Fruit fly (Drosophila melanogaster) whole organism, embryonic: ENCODE measurements around the gene sea.
A peak's percentile ranks its signal among the peaks of the same experiment; 100 is the strongest.

Experiments used
- Abd-B ChIP-seq: fragments of 200-800 bp; sonication (Bioruptor generic); optimal IDR thresholded peaks from 2 replicates; lab custom pipeline; 2018; ENCODE audit warnings: missing biosample characterization, mild to moderate bottlenecking, missing genetic modification characterization, moderate library complexity
- Adf1 ChIP-seq: fragments of 200-800 bp; sonication (Bioruptor generic); IDR thresholded peaks from 2 replicates; pipeline ENCODE4 v1.3.6; 2022; ENCODE audit warnings: missing biosample characterization, missing genetic modification characterization
- B-H2 ChIP-seq: fragments of 200-800 bp; sonication (Bioruptor generic); optimal IDR thresholded peaks from 2 replicates; lab custom pipeline; 2018; ENCODE audit warnings: missing biosample characterization, mild to moderate bottlenecking, missing genetic modification characterization
- Blimp-1 ChIP-seq: fragments of 200-800 bp; sonication (Bioruptor generic); optimal IDR thresholded peaks from 3 replicates; lab custom pipeline; 2018; ENCODE audit warnings: missing biosample characterization, missing genetic modification characterization, mild to moderate bottlenecking, moderate library complexity, missing genetic modification reagents
- BtbVII ChIP-seq: fragments of 200-800 bp; sonication (Bioruptor generic); optimal IDR thresholded peaks from 3 replicates; lab custom pipeline; 2017; ENCODE audit warnings: missing biosample characterization, mild to moderate bottlenecking, missing genetic modification characterization
- CG10209 ChIP-seq: fragments of 200-800 bp; sonication (Bioruptor generic); optimal IDR thresholded peaks from 3 replicates; lab custom pipeline; 2017; ENCODE audit warnings: missing biosample characterization, mild to moderate bottlenecking, missing genetic modification characterization, missing genetic modification reagents
- CG1024 ChIP-seq: fragments of 200-800 bp; sonication (Bioruptor generic); IDR thresholded peaks from 2 replicates; pipeline ENCODE4 v1.3.6; 2022; ENCODE audit warnings: missing biosample characterization, missing genetic modification characterization
- CG10267 ChIP-seq: fragments of 200-800 bp; sonication (Bioruptor generic); optimal IDR thresholded peaks from 2 replicates; lab custom pipeline; 2018; ENCODE audit warnings: missing biosample characterization, mild to moderate bottlenecking, missing genetic modification characterization, moderate library complexity
- CG10321 ChIP-seq: fragments of 200-800 bp; sonication (Bioruptor generic); IDR thresholded peaks from 2 replicates; pipeline ENCODE4 v1.3.6; 2022; ENCODE audit warnings: missing biosample characterization, missing genetic modification characterization
- CG10565 ChIP-seq: fragments of 200-800 bp; sonication (Bioruptor generic); optimal IDR thresholded peaks from 3 replicates; lab custom pipeline; 2016; ENCODE audit warnings: missing biosample characterization, mild to moderate bottlenecking, missing genetic modification characterization
- CG10654 ChIP-seq: fragments of 200-800 bp; sonication (Bioruptor generic); optimal IDR thresholded peaks from 2 replicates; lab custom pipeline; 2016; ENCODE audit warnings: missing biosample characterization, missing genetic modification characterization
- CG11093 ChIP-seq: fragments of 200-800 bp; sonication (Bioruptor generic); IDR thresholded peaks from 3 replicates; pipeline ENCODE4 v1.3.6; 2022; ENCODE audit warnings: missing biosample characterization, missing genetic modification characterization
- CG11560 ChIP-seq: fragments of 200-800 bp; sonication (Bioruptor generic); IDR thresholded peaks from 3 replicates; pipeline ENCODE4 v1.3.6; 2022; ENCODE audit warnings: missing biosample characterization, missing genetic modification characterization
- CG12659 ChIP-seq: fragments of 200-800 bp; sonication (Bioruptor generic); optimal IDR thresholded peaks from 3 replicates; lab custom pipeline; 2017; ENCODE audit warnings: mild to moderate bottlenecking, missing biosample characterization, missing genetic modification reagents, missing genetic modification characterization
- CG13624 ChIP-seq: fragments of 200-800 bp; sonication (Bioruptor generic); optimal IDR thresholded peaks from 2 replicates; lab custom pipeline; 2016; ENCODE audit warnings: missing biosample characterization, missing genetic modification characterization
- CG2120 ChIP-seq: fragments of 200-800 bp; sonication (Bioruptor generic); optimal IDR thresholded peaks from 3 replicates; lab custom pipeline; 2016; ENCODE audit warnings: missing biosample characterization, missing genetic modification characterization
- CG30431 ChIP-seq: fragments of 200-800 bp; sonication (Bioruptor generic); optimal IDR thresholded peaks from 2 replicates; lab custom pipeline; 2017; ENCODE audit warnings: missing biosample characterization, missing genetic modification characterization
- CG43689 ChIP-seq: fragments of 200-800 bp; sonication (Bioruptor generic); IDR thresholded peaks from 2 replicates; pipeline ENCODE4 v1.3.6; 2022; ENCODE audit warnings: missing biosample characterization, missing genetic modification characterization
- CG5180 ChIP-seq: fragments of 200-800 bp; sonication (Bioruptor generic); optimal IDR thresholded peaks from 3 replicates; lab custom pipeline; 2017; ENCODE audit warnings: missing biosample characterization, missing genetic modification characterization, mild to moderate bottlenecking, moderate library complexity, missing genetic modification reagents
- CG6254 ChIP-seq: fragments of 200-800 bp; sonication (Bioruptor generic); optimal IDR thresholded peaks from 3 replicates; lab custom pipeline; 2017; ENCODE audit warnings: mild to moderate bottlenecking, missing biosample characterization, missing genetic modification reagents, missing genetic modification characterization
- CG7963 ChIP-seq: fragments of 200-800 bp; sonication (Bioruptor generic); IDR thresholded peaks from 3 replicates; pipeline ENCODE4 v1.3.6; 2022; ENCODE audit warnings: missing biosample characterization, missing genetic modification characterization; ENCODE audit not compliant: partially characterized antibody
- CG9609 ChIP-seq: fragments of 200-800 bp; sonication (Bioruptor generic); optimal IDR thresholded peaks from 3 replicates; lab custom pipeline; 2016; ENCODE audit warnings: missing biosample characterization, missing genetic modification characterization
- CG9797 ChIP-seq: fragments of 200-800 bp; sonication (Bioruptor generic); optimal IDR thresholded peaks from 3 replicates; lab custom pipeline; 2018; ENCODE audit warnings: missing biosample characterization, mild to moderate bottlenecking, missing genetic modification characterization
- CTCF ChIP-seq: fragments of 200-800 bp; sonication (Bioruptor generic); optimal IDR thresholded peaks from 2 replicates; lab custom pipeline; 2017; ENCODE audit warnings: missing biosample characterization, mild to moderate bottlenecking, missing genetic modification characterization, moderate library complexity
- Dek ChIP-seq: fragments of 200-800 bp; sonication (Bioruptor generic); optimal IDR thresholded peaks from 3 replicates; lab custom pipeline; 2019; ENCODE audit warnings: missing biosample characterization, mild to moderate bottlenecking, missing genetic modification characterization, moderate library complexity
- GATAe ChIP-seq: fragments of 200-800 bp; sonication (Bioruptor generic); conservative IDR thresholded peaks from 2 replicates; pipeline ENCODE4 v1.3.6; 2022; ENCODE audit warnings: missing biosample characterization, missing genetic modification characterization
- Lim3 ChIP-seq: fragments of 200-800 bp; sonication (Bioruptor generic); IDR thresholded peaks from 2 replicates; pipeline ENCODE4 v1.3.6; 2022; ENCODE audit warnings: missing biosample characterization, missing genetic modification characterization
- MBD-R2 ChIP-seq: fragments of 200-800 bp; sonication (Bioruptor generic); IDR thresholded peaks from 2 replicates; pipeline ENCODE4 v1.3.6; 2022; ENCODE audit warnings: missing biosample characterization, missing genetic modification characterization
- Trl ChIP-seq, 3 experiments: fragments of >200 bp in 2 of 3; fragments of 200-800 bp in 1 of 3; sonication (Bioruptor generic) in 1 of 3; optimal IDR thresholded peaks; 2 replicates in 1 of 3; 3 replicates in 2 of 3; lab custom pipeline; 2016 to 2017; ENCODE audit warnings: missing biosample characterization in 1 of 3, missing genetic modification characterization in 1 of 3
- Usf ChIP-seq: fragments of 200-800 bp; sonication (Bioruptor generic); optimal IDR thresholded peaks from 2 replicates; lab custom pipeline; 2017; ENCODE audit warnings: missing genotype, missing biosample characterization, missing genetic modification characterization
- ac ChIP-seq: fragments of 200-800 bp; sonication (Bioruptor generic); optimal IDR thresholded peaks from 3 replicates; lab custom pipeline; 2017; ENCODE audit warnings: missing biosample characterization, mild to moderate bottlenecking, missing genetic modification characterization
- ap ChIP-seq: fragments of 200-800 bp; sonication (Bioruptor generic); IDR thresholded peaks from 2 replicates; pipeline ENCODE4 v1.3.6; 2022; ENCODE audit warnings: missing biosample characterization, missing genetic modification characterization
- caup ChIP-seq: fragments of 200-800 bp; sonication (Bioruptor generic); optimal IDR thresholded peaks from 3 replicates; lab custom pipeline; 2017; ENCODE audit warnings: missing biosample characterization, mild to moderate bottlenecking, missing genetic modification characterization, moderate library complexity; ENCODE audit not compliant: severe bottlenecking
- ci ChIP-seq: fragments of 200-800 bp; sonication (Bioruptor generic); IDR thresholded peaks from 3 replicates; pipeline ENCODE4 v1.3.6; 2022; ENCODE audit warnings: missing biosample characterization, missing genetic modification characterization
- dimm ChIP-seq: fragments of 200-800 bp; sonication (Bioruptor generic); IDR thresholded peaks from 2 replicates; pipeline ENCODE4 v1.3.6; 2022; ENCODE audit warnings: missing biosample characterization, missing genetic modification characterization
- eve ChIP-seq, 2 experiments: fragments of >200 bp; optimal IDR thresholded peaks; 2 replicates each; lab custom pipeline; 2017; ENCODE audit warnings: missing biosample characterization in 2 of 2, missing genetic modification characterization in 2 of 2
- grau ChIP-seq: fragments of 200-800 bp; optimal IDR thresholded peaks from 3 replicates; lab custom pipeline; 2019; ENCODE audit warnings: missing biosample characterization, mild to moderate bottlenecking, missing genetic modification characterization, moderate library complexity
- gsb-n ChIP-seq: fragments of 200-800 bp; sonication (Bioruptor generic); optimal IDR thresholded peaks from 3 replicates; lab custom pipeline; 2018; ENCODE audit warnings: missing biosample characterization, mild to moderate bottlenecking, missing genetic modification characterization
- her ChIP-seq: fragments of 200-800 bp; sonication (Bioruptor generic); optimal IDR thresholded peaks from 2 replicates; lab custom pipeline; 2016; ENCODE audit warnings: missing biosample characterization, missing genetic modification characterization
- kah ChIP-seq: fragments of 200-800 bp; sonication (Bioruptor generic); optimal IDR thresholded peaks from 2 replicates; lab custom pipeline; 2018; ENCODE audit warnings: missing biosample characterization, mild to moderate bottlenecking, missing genetic modification characterization
- mam ChIP-seq: fragments of 200-800 bp; sonication (Bioruptor generic); optimal IDR thresholded peaks from 3 replicates; lab custom pipeline; 2016; ENCODE audit warnings: missing biosample characterization, missing genetic modification characterization
- p53 ChIP-seq: fragments of 200-800 bp; sonication (Bioruptor generic); optimal IDR thresholded peaks from 2 replicates; lab custom pipeline; 2016; ENCODE audit warnings: missing biosample characterization, missing genetic modification characterization
- phol ChIP-seq: fragments of 200-800 bp; sonication (Bioruptor generic); optimal IDR thresholded peaks from 3 replicates; lab custom pipeline; 2018; ENCODE audit warnings: missing biosample characterization, mild to moderate bottlenecking, missing genetic modification characterization, moderate library complexity
- prd ChIP-seq, 3 experiments: fragments of >200 bp in 2 of 3; fragments of 200-800 bp in 1 of 3; sonication (Bioruptor generic) in 1 of 3; optimal IDR thresholded peaks in 2 of 3; IDR thresholded peaks in 1 of 3; 2 replicates in 2 of 3; 3 replicates in 1 of 3; pipeline versions ENCODE4 v1.3.6 to Lab custom; 2017 to 2022; ENCODE audit warnings: missing biosample characterization in 1 of 3, missing genetic modification characterization in 1 of 3
- run ChIP-seq: fragments of 200-800 bp; sonication (Bioruptor generic); optimal IDR thresholded peaks from 3 replicates; lab custom pipeline; 2018; ENCODE audit warnings: missing biosample characterization, mild to moderate bottlenecking, missing genetic modification characterization
- so ChIP-seq: fragments of 200-800 bp; sonication (Bioruptor generic); IDR thresholded peaks from 3 replicates; pipeline ENCODE4 v1.3.6; 2022; ENCODE audit warnings: missing biosample characterization, missing genetic modification characterization
- sqz ChIP-seq: fragments of 200-800 bp; sonication (Bioruptor generic); optimal IDR thresholded peaks from 3 replicates; lab custom pipeline; 2018; ENCODE audit warnings: missing biosample characterization, mild to moderate bottlenecking, missing genetic modification characterization
- tup ChIP-seq: fragments of 200-800 bp; sonication (Bioruptor generic); optimal IDR thresholded peaks from 2 replicates; lab custom pipeline; 2016; ENCODE audit warnings: missing biosample characterization, mild to moderate bottlenecking, missing genetic modification characterization, moderate library complexity
- twi ChIP-seq: fragments of 200-800 bp; optimal IDR thresholded peaks from 2 replicates; lab custom pipeline; 2019; ENCODE audit warnings: missing biosample characterization, mild to moderate bottlenecking, missing genetic modification characterization, moderate library complexity

The sea gene

dm6 chr3R:11581340-11582252 lies 14.7 kb upstream of the sea start, which contains the start of gene wkd (continued):
- TF ChIP-seq Dek (tag; lab: Kevin White, UChicago) = no peak
- TF ChIP-seq phol (tag; lab: Kevin White, UChicago) = peak; percentile 26
- TF ChIP-seq run (tag; lab: Kevin White, UChicago) = no peak
- no peak for TF ChIP-seq ap
- no peak for TF ChIP-seq CG43689 (GFP tag; lab: Robert Waterston, UW)
- TF ChIP-seq caup (GFP tag; lab: Kevin White, UChicago) = no peak
- TF ChIP-seq so (GFP tag; lab: Robert Waterston, UW) = no peak
- no peak for TF ChIP-seq CG10321 (GFP tag; lab: Robert Waterston, UW)
- peak; percentile 57 for TF ChIP-seq MBD-R2
- no peak for TF ChIP-seq sqz (GFP tag; lab: Kevin White, UChicago)
- no peak for TF ChIP-seq p53 (GFP tag; lab: Kevin White, UChicago)
- no peak for TF ChIP-seq CG1024 (GFP tag; lab: Robert Waterston, UW)
- TF ChIP-seq Abd-B (GFP tag; lab: Kevin White, UChicago) = peak; percentile 15
- TF ChIP-seq prd (optimal IDR thresholded peaks at IDR 0.05; lab: Kevin White, UChicago) = no peak
- no peak for TF ChIP-seq prd (GFP tag; IDR thresholded peaks at IDR 0.05; lab: Robert Waterston, UW)
- TF ChIP-seq Trl (optimal IDR thresholded peaks at IDR 0.05; lab: Kevin White, UChicago) = peak in 1 of 2 experiments; percentile 61
- no peak for TF ChIP-seq Trl (GFP tag; optimal IDR thresholded peaks at IDR 0.05; lab: Kevin White, UChicago)
- TF ChIP-seq mam = peak; percentile 13
- TF ChIP-seq CG11560 (tag; lab: Robert Waterston, UW) = no peak
- no peak for TF ChIP-seq B-H2 (GFP tag; lab: Kevin White, UChicago)
- TF ChIP-seq grau (tag; lab: Kevin White, UChicago) = no peak
- no peak for TF ChIP-seq Blimp-1 (GFP tag; lab: Kevin White, UChicago)
- peak; percentile 29; the same call in 1 of the 2 replicates for TF ChIP-seq GATAe (GFP tag; lab: Robert Waterston, UW)
- TF ChIP-seq gsb-n (tag; lab: Kevin White, UChicago) = no peak
- TF ChIP-seq ac (GFP tag; lab: Kevin White, UChicago) = no peak
- TF ChIP-seq Usf (GFP tag; lab: Kevin White, UChicago) = no peak
- TF ChIP-seq CG6254 = no peak
- TF ChIP-seq CG10654 = no peak
- no peak for TF ChIP-seq twi (tag; lab: Kevin White, UChicago)
- no peak for TF ChIP-seq dimm (GFP tag; lab: Robert Waterston, UW)
- TF ChIP-seq tup (GFP tag; lab: Kevin White, UChicago) = no peak
- no peak for TF ChIP-seq Lim3 (GFP tag; lab: Robert Waterston, UW)
- TF ChIP-seq CG10209 (GFP tag; lab: Kevin White, UChicago) = no peak
- no peak for TF ChIP-seq CG5180 (GFP tag; lab: Kevin White, UChicago)
- no peak for TF ChIP-seq kah
- TF ChIP-seq CG9609 = no peak
- no peak for TF ChIP-seq CG11093 (GFP tag; lab: Robert Waterston, UW)
- TF ChIP-seq her (GFP tag; lab: Kevin White, UChicago) = peak; percentile 37
- no peak for TF ChIP-seq CG2120 (GFP tag; lab: Kevin White, UChicago)
- TF ChIP-seq Adf1 (GFP tag; lab: Robert Waterston, UW) = peak; percentile 49; the same call in 1 of the 2 replicates
- TF ChIP-seq BtbVII (GFP tag; lab: Kevin White, UChicago) = no peak
- TF ChIP-seq CG7963 (GFP tag; lab: Robert Waterston, UW) = peak; percentile 68; the same call in 2 of the 3 replicates
- TF ChIP-seq CG9797 (GFP tag; lab: Kevin White, UChicago) = peak; percentile 5
- TF ChIP-seq CG30431 (GFP tag; lab: Kevin White, UChicago) = no peak
- TF ChIP-seq CG10267 (tag; lab: Kevin White, UChicago) = no peak
- no peak for TF ChIP-seq CG10565 (GFP tag; lab: Kevin White, UChicago)
- no peak for TF ChIP-seq ci (GFP tag; lab: Robert Waterston, UW)
- TF ChIP-seq eve (GFP tag; optimal IDR thresholded peaks at IDR 0.05; lab: Kevin White, UChicago) = no peak
- no peak for TF ChIP-seq CG13624 (GFP tag; lab: Kevin White, UChicago)
- peak; percentile 53 for TF ChIP-seq CTCF
- TF ChIP-seq CG12659 (GFP tag; lab: Kevin White, UChicago) = peak; percentile 73
